Worm (Caenorhabditis elegans) whole organism, L4 larva: ENCODE data around the gene ZK287.1.

Source experiments
- ces-1 ChIP-seq: fragments of 150-350 bp; sonication (generic microtip); optimal IDR thresholded peaks from 4 replicates; lab custom pipeline; 2014; ENCODE audit warnings: missing biosample characterization, missing genetic modification reagents, missing genetic modification characterization
- daf-12 ChIP-seq: fragments of 150-350 bp; optimal IDR thresholded peaks from 2 replicates; lab custom pipeline; 2014; ENCODE audit warnings: missing biosample characterization, missing genetic modification reagents, missing genetic modification characterization
- daf-19 ChIP-seq: fragments of 200-800 bp; sonication (Bioruptor generic); conservative IDR thresholded peaks from 2 replicates; pipeline ENCODE4 v1.3.6; 2022; ENCODE audit warnings: missing genetic modification characterization, missing compliant biosample characterization
- lsy-2 ChIP-seq, 2 experiments: fragments of 150-350 bp in 1 of 2; sonication (generic microtip) in 1 of 2; optimal IDR thresholded peaks; 2 replicates each; lab custom pipeline; 2014 to 2017; ENCODE audit warnings: missing biosample characterization in 2 of 2, missing genetic modification characterization in 2 of 2
- zfp-2 ChIP-seq: sonication (generic microtip); optimal IDR thresholded peaks from 2 replicates; lab custom pipeline; 2016; ENCODE audit warnings: mild to moderate bottlenecking, missing genetic modification characterization, missing compliant biosample characterization

DNA sequence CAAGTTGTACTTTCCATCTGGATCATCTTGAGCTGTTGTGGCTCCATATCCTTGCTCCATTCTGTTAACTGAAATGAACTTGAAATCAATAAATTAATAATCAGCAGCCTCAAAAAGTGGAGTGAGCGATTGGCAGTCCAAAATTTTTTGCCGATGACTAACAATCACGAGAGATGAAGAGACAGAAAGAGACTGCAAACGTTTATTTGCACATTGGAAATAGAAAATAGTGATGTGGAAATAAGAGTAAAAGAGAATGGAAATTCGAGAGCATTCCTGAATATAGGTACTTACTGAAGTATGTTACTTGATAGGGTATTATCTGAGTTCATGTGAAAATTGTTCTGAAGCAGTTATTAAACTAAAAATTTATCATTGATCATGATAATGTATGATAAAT lies 43.3 kb downstream of the ZK287.1 start, which contains the start of gene tag-120:
- no peak for TF ChIP-seq zfp-2 (tag; lab: Kevin White, UChicago)
- no peak for TF ChIP-seq daf-12 (tag; lab: Kevin White, UChicago)
- no peak for TF ChIP-seq lsy-2 (tag; optimal IDR thresholded peaks at IDR 0.05; lab: Kevin White, UChicago)
- TF ChIP-seq daf-19 (GFP tag; lab: Robert Waterston, UW): no peak
- TF ChIP-seq ces-1 (GFP tag; lab: Kevin White, UChicago): no peak
